Worm (Caenorhabditis elegans): ENCODE results near the gene rsks-1.

The rsks-1 gene

DNA sequence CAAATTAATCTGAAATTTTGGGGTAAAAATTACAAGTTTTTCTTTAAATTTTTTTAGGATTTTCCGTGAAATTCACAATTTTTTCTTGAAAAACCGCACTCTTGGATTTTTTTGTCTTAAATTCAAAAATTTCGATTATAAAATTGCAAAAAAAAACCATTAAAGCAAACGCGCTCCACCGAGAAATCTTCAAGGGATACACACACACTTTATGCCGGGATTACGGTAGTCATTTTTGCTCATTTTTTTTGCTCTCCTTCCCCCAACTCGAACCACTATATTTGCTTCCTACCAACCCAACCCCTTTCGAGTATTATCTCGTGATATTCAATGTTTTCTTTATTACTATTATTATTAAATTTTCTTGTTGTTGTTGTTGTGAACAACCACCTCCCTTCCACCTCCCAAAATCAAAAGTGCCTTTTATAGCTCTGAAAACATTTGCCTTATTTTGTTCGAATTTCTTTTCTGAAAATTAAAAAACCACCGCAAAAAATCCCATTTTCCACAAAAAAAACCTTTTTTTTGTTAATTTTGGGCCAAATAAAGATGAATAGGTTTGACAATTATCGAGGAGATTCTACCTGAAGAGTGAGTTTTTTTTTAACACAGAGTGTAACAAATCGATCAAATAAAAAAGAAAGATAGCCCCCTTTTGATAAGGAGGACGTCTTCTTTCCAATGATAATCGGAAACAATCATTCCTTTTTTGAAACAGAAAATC, 7.0 kb downstream of the rsks-1 start, which contains the start of gene Y47D3A.32:
TSS of gene Y47D3A.32 (plus strand) at position 674 of the 724 bp plus-strand sequence.
- peak; percentile 56 for TF ChIP-seq chd-7 (tag; optimal IDR thresholded peaks at IDR 0.05)
- TF ChIP-seq athp-1 (tag; optimal IDR thresholded peaks at IDR 0.05): peak; percentile 11
- peak; percentile 59 for TF ChIP-seq B0336.3 (GFP tag; IDR thresholded peaks at IDR 0.05)
- TF ChIP-seq lin-35 (GFP tag; optimal IDR thresholded peaks at IDR 0.05): peak in 1 of 3 experiments; percentile 12
- no peak for TF ChIP-seq gei-17 (GFP tag; optimal IDR thresholded peaks at IDR 0.05)
- no peak for TF ChIP-seq cebp-1 (GFP tag; IDR thresholded peaks at IDR 0.05)
- TF ChIP-seq cebp-1 (tag; optimal IDR thresholded peaks at IDR 0.05): peak; percentile 61
- peak; percentile 55; the same call in 1 of the 2 replicates for TF ChIP-seq hsf-1 (GFP tag; IDR thresholded peaks at IDR 0.05)
- TF ChIP-seq nfyb-1 (GFP tag; IDR thresholded peaks at IDR 0.05): peak; percentile 78
- peak; percentile 76 for TF ChIP-seq Y56A3A.18 (GFP tag; IDR thresholded peaks at IDR 0.05)
- TF ChIP-seq hrde-1 (tag; optimal IDR thresholded peaks at IDR 0.05; ENCODE audit: borderline replicate concordance): no peak
- TF ChIP-seq Y53G8AR.9 (GFP tag; conservative IDR thresholded peaks at IDR 0.05): peak; percentile 34; the same call in 1 of the 2 replicates
- TF ChIP-seq akir-1 (GFP tag; optimal IDR thresholded peaks at IDR 0.05): no peak
- TF ChIP-seq Y95B8A.8 (GFP tag; IDR thresholded peaks at IDR 0.05): peak; percentile 53; the same call in 1 of the 2 replicates
- peak; percentile 4 for TF ChIP-seq tbp1 (GFP tag; optimal IDR thresholded peaks at IDR 0.05)
- peak; percentile 44 for TF ChIP-seq F52B5.7 (tag; optimal IDR thresholded peaks at IDR 0.05)
- TF ChIP-seq pbrm-1 (GFP tag; IDR thresholded peaks at IDR 0.05): peak; percentile 33; the same call in 1 of the 2 replicates
- TF ChIP-seq ztf-25 (GFP tag; IDR thresholded peaks at IDR 0.05): peak; percentile 59; the same call in 1 of the 2 replicates
- TF ChIP-seq hmg-1.2 (GFP tag; IDR thresholded peaks at IDR 0.05): no peak; the same call in 1 of the 2 replicates
- TF ChIP-seq dpff-1 (tag; optimal IDR thresholded peaks at IDR 0.05): peak; percentile 65
- TF ChIP-seq Y79H2A.3 (GFP tag; conservative IDR thresholded peaks at IDR 0.05): no peak
- TF ChIP-seq cebp-2 (GFP tag; IDR thresholded peaks at IDR 0.05): peak; percentile 86; the same call in 1 of the 2 replicates
- TF ChIP-seq attf-5 (GFP tag; optimal IDR thresholded peaks at IDR 0.05): peak; percentile 36

- TF ChIP-seq B0261.1 (tag; optimal IDR thresholded peaks at IDR 0.05) (no peak), akir-1 (GFP tag; optimal IDR thresholded peaks at IDR 0.05) (no peak), Y67H2A.10 (GFP tag; conservative IDR thresholded peaks at IDR 0.05) (no peak), C06A6.2 (GFP tag; conservative IDR thresholded peaks at IDR 0.05) (0 out of 2 replicates have a peak, but pooled peaks have one; percentile 15), lin-40 (tag; optimal IDR thresholded peaks at IDR 0.05) (peak; percentile 45), him-1 (tag; optimal IDR thresholded peaks at IDR 0.05) (no peak), sptf-2 (GFP tag; optimal IDR thresholded peaks at IDR 0.05) (no peak), cebp-1 (GFP tag; IDR thresholded peaks at IDR 0.05) (no peak), cebp-1 (tag; optimal IDR thresholded peaks at IDR 0.05) (no peak), nhr-120 (GFP tag; IDR thresholded peaks at IDR 0.05) (no peak), lag-1 (GFP tag; IDR thresholded peaks at IDR 0.05) (no peak)
Observed at ce11 chrIII:11255072-11255471, 10.2 kb downstream of the rsks-1 start.

ce11 chrIII:11262089-11262488, 17.2 kb downstream of the rsks-1 start:
- TF ChIP-seq lag-1 (GFP tag; IDR thresholded peaks at IDR 0.05) (no peak), egl-44 (GFP tag; IDR thresholded peaks at IDR 0.05) (no peak), ceh-58 (GFP tag; IDR thresholded peaks at IDR 0.05) (no peak), hmg-20 (GFP tag; IDR thresholded peaks at IDR 0.05) (no peak), nfya-1 (tag; optimal IDR thresholded peaks at IDR 0.05; ENCODE audit: borderline replicate concordance, insufficient read depth) (no peak), lin-40 (tag; optimal IDR thresholded peaks at IDR 0.05) (peak; percentile 53), zfh-2 (GFP tag; conservative IDR thresholded peaks at IDR 0.05) (no peak)
